Worm (Caenorhabditis elegans) whole organism, late embryonic: ENCODE data around the gene hda-5.
A peak's percentile ranks its signal among the peaks of the same experiment; 100 is the strongest.
"Not testable (repeated sequence)": the region's sequence is repeated elsewhere in the genome, so short reads cannot be mapped to it uniquely, and the experiment has no call there.

Experiments used
- C08G9.2 ChIP-seq: sonication (generic microtip); optimal IDR thresholded peaks from 2 replicates; lab custom pipeline; 2016; ENCODE audit warnings: mild to moderate bottlenecking, missing genetic modification characterization, moderate library complexity, missing compliant biosample characterization
- C38D4.7 ChIP-seq: fragments of 200-800 bp; sonication (Bioruptor generic); optimal IDR thresholded peaks from 2 replicates; lab custom pipeline; 2018; ENCODE audit warnings: mild to moderate bottlenecking, missing genetic modification characterization, moderate library complexity, missing compliant biosample characterization
- F13H6.1 ChIP-seq: sonication (generic microtip); optimal IDR thresholded peaks from 2 replicates; lab custom pipeline; 2016; ENCODE audit warnings: missing genetic modification characterization, missing compliant biosample characterization
- K02D7.2 ChIP-seq: sonication (generic microtip); optimal IDR thresholded peaks from 2 replicates; lab custom pipeline; 2017; ENCODE audit warnings: mild to moderate bottlenecking, missing genetic modification characterization, missing compliant biosample characterization
- T23F11.4 ChIP-seq: fragments of 200-800 bp; sonication (Bioruptor generic); optimal IDR thresholded peaks from 2 replicates; lab custom pipeline; 2018; ENCODE audit warnings: mild to moderate bottlenecking, missing genetic modification characterization, missing compliant biosample characterization
- Y22D7AL.16 ChIP-seq: sonication (generic microtip); optimal IDR thresholded peaks from 2 replicates; lab custom pipeline; 2016; ENCODE audit warnings: missing genetic modification characterization, missing compliant biosample characterization
- ceh-14 ChIP-seq: sonication (generic microtip); optimal IDR thresholded peaks from 2 replicates; lab custom pipeline; 2016; ENCODE audit warnings: missing genotype, missing genetic modification characterization, missing compliant biosample characterization
- ceh-18 ChIP-seq: sonication (generic microtip); optimal IDR thresholded peaks from 2 replicates; lab custom pipeline; 2016; ENCODE audit warnings: missing genetic modification characterization, missing compliant biosample characterization
- ceh-19 ChIP-seq: fragments of 200-800 bp; sonication (Bioruptor generic); optimal IDR thresholded peaks from 2 replicates; lab custom pipeline; 2018; ENCODE audit warnings: mild to moderate bottlenecking, missing genetic modification characterization, missing compliant biosample characterization
- ceh-2 ChIP-seq: sonication (generic microtip); optimal IDR thresholded peaks from 2 replicates; lab custom pipeline; 2016; ENCODE audit warnings: missing genotype, missing genetic modification characterization, missing compliant biosample characterization
- ceh-22 ChIP-seq: sonication (generic microtip); optimal IDR thresholded peaks from 2 replicates; lab custom pipeline; 2017; ENCODE audit warnings: missing biosample characterization, missing genetic modification characterization
- ceh-30 ChIP-seq: fragments of 150-350 bp; optimal IDR thresholded peaks from 2 replicates; lab custom pipeline; 2014; ENCODE audit warnings: missing biosample characterization, missing genetic modification characterization
- ceh-31 ChIP-seq: sonication (generic microtip); optimal IDR thresholded peaks from 2 replicates; lab custom pipeline; 2016; ENCODE audit warnings: missing genetic modification characterization, missing compliant biosample characterization
- ceh-34 ChIP-seq: sonication (generic microtip); optimal IDR thresholded peaks from 2 replicates; lab custom pipeline; 2016; ENCODE audit warnings: mild to moderate bottlenecking, missing genetic modification characterization, missing compliant biosample characterization
- ceh-45 ChIP-seq: fragments of 200-800 bp; sonication (Bioruptor generic); IDR thresholded peaks from 2 replicates; pipeline ENCODE4 v1.3.6; 2022; ENCODE audit warnings: missing genetic modification reagents, missing genetic modification characterization, missing compliant biosample characterization
- ceh-48 ChIP-seq: sonication (generic microtip); optimal IDR thresholded peaks from 2 replicates; lab custom pipeline; 2016; ENCODE audit warnings: missing genetic modification characterization, inconsistent platforms, missing compliant biosample characterization
- che-1 ChIP-seq: sonication (generic microtip); optimal IDR thresholded peaks from 2 replicates; lab custom pipeline; 2016; ENCODE audit warnings: mild to moderate bottlenecking, missing genetic modification characterization, missing compliant biosample characterization
- dve-1 ChIP-seq: sonication (generic microtip); optimal IDR thresholded peaks from 2 replicates; lab custom pipeline; 2017; ENCODE audit warnings: antibody characterized with exemption, mild to moderate bottlenecking, missing genetic modification characterization, missing compliant biosample characterization
- elt-2 ChIP-seq: sonication (generic microtip); optimal IDR thresholded peaks from 2 replicates; lab custom pipeline; 2016; ENCODE audit warnings: missing genetic modification reagents, missing genetic modification characterization, missing compliant biosample characterization
- ets-4 ChIP-seq: sonication (generic microtip); optimal IDR thresholded peaks from 2 replicates; lab custom pipeline; 2016; ENCODE audit warnings: missing genetic modification characterization, missing compliant biosample characterization
- fax-1 ChIP-seq: sonication (generic microtip); optimal IDR thresholded peaks from 2 replicates; lab custom pipeline; 2016; ENCODE audit warnings: missing genotype, missing genetic modification characterization, missing compliant biosample characterization
- fkh-10 ChIP-seq: fragments of 150-350 bp; optimal IDR thresholded peaks from 2 replicates; lab custom pipeline; 2014; ENCODE audit warnings: missing biosample characterization, missing genetic modification reagents, missing genetic modification characterization
- gmeb-2 ChIP-seq: sonication (generic microtip); optimal IDR thresholded peaks from 2 replicates; lab custom pipeline; 2016; ENCODE audit warnings: missing genetic modification characterization, inconsistent platforms, missing compliant biosample characterization
- hlh-30 ChIP-seq: sonication (generic microtip); optimal IDR thresholded peaks from 2 replicates; lab custom pipeline; 2017; ENCODE audit warnings: antibody characterized with exemption, missing genetic modification characterization, missing compliant biosample characterization; ENCODE audit not compliant: insufficient read depth
- hlh-8 ChIP-seq: sonication (generic microtip); optimal IDR thresholded peaks from 2 replicates; lab custom pipeline; 2016; ENCODE audit warnings: missing genotype, missing genetic modification characterization, missing compliant biosample characterization
- lin-11 ChIP-seq: fragments of 200-800 bp; sonication (Bioruptor generic); optimal IDR thresholded peaks from 2 replicates; lab custom pipeline; 2018; ENCODE audit warnings: mild to moderate bottlenecking, missing genetic modification characterization, missing compliant biosample characterization
- madf-2 ChIP-seq: sonication (generic microtip); optimal IDR thresholded peaks from 2 replicates; lab custom pipeline; 2017; ENCODE audit warnings: missing genetic modification characterization, missing compliant biosample characterization
- nfya-1 ChIP-seq: sonication (generic microtip); optimal IDR thresholded peaks from 2 replicates; lab custom pipeline; 2017; ENCODE audit warnings: missing genetic modification characterization, mild to moderate bottlenecking, missing compliant biosample characterization, antibody characterized with exemption, moderate library complexity
- nhr-11 ChIP-seq: fragments of 150-350 bp; optimal IDR thresholded peaks from 2 replicates; lab custom pipeline; 2014; ENCODE audit warnings: missing biosample characterization, missing genetic modification characterization
- pat-9 ChIP-seq: fragments of 200-800 bp; sonication (Bioruptor generic); optimal IDR thresholded peaks from 2 replicates; lab custom pipeline; 2018; ENCODE audit warnings: mild to moderate bottlenecking, missing genetic modification characterization, moderate library complexity, missing compliant biosample characterization
- pax-1 ChIP-seq: fragments of 150-350 bp; optimal IDR thresholded peaks from 2 replicates; lab custom pipeline; 2014; ENCODE audit warnings: missing biosample characterization, missing genetic modification characterization
- pha-2 ChIP-seq: sonication (generic microtip); optimal IDR thresholded peaks from 2 replicates; lab custom pipeline; 2017; ENCODE audit warnings: mild to moderate bottlenecking, missing genetic modification characterization, missing compliant biosample characterization
- pha-4 ChIP-seq: fragments of 150-350 bp; optimal IDR thresholded peaks from 2 replicates; lab custom pipeline; 2018; ENCODE audit warnings: missing biosample characterization, missing genetic modification reagents, missing genetic modification characterization
- pqm-1 ChIP-seq: sonication (generic microtip); optimal IDR thresholded peaks from 2 replicates; lab custom pipeline; 2016; ENCODE audit warnings: missing genetic modification characterization, missing compliant biosample characterization
- ref-2 ChIP-seq: sonication (generic microtip); optimal IDR thresholded peaks from 2 replicates; lab custom pipeline; 2016; ENCODE audit warnings: missing genetic modification characterization, missing compliant biosample characterization
- rnt-1 ChIP-seq: sonication (generic microtip); optimal IDR thresholded peaks from 2 replicates; lab custom pipeline; 2016; ENCODE audit warnings: missing genetic modification characterization, missing compliant biosample characterization
- sox-2 ChIP-seq: fragments of 200-800 bp; sonication (Bioruptor generic); IDR thresholded peaks from 2 replicates; pipeline ENCODE4 v1.3.6; 2022; ENCODE audit warnings: missing genetic modification reagents, missing genetic modification characterization, missing compliant biosample characterization
- sox-4 ChIP-seq: sonication (generic microtip); optimal IDR thresholded peaks from 2 replicates; lab custom pipeline; 2017; ENCODE audit warnings: mild to moderate bottlenecking, missing genetic modification characterization, inconsistent platforms, missing compliant biosample characterization
- tbx-2 ChIP-seq: sonication (generic microtip); optimal IDR thresholded peaks from 2 replicates; lab custom pipeline; 2016; ENCODE audit warnings: missing genetic modification characterization, missing compliant biosample characterization
- tbx-7 ChIP-seq: sonication (generic microtip); optimal IDR thresholded peaks from 2 replicates; lab custom pipeline; 2016; ENCODE audit warnings: missing genotype, missing genetic modification characterization, missing compliant biosample characterization
- unc-3 ChIP-seq, 2 experiments: fragments of 200-800 bp in 1 of 2; sonication (Bioruptor generic) in 1 of 2; sonication (generic microtip) in 1 of 2; conservative IDR thresholded peaks in 1 of 2; optimal IDR thresholded peaks in 1 of 2; 2 replicates each; pipeline versions ENCODE4 v1.3.6 to Lab custom; 2016 to 2022; ENCODE audit warnings: missing compliant biosample characterization in 2 of 2, missing genetic modification characterization in 2 of 2, missing genetic modification reagents in 1 of 2
- unc-42 ChIP-seq: sonication (generic microtip); optimal IDR thresholded peaks from 2 replicates; lab custom pipeline; 2016; ENCODE audit warnings: missing genotype, missing genetic modification characterization, missing compliant biosample characterization
- unc-55 ChIP-seq: sonication (generic microtip); optimal IDR thresholded peaks from 2 replicates; lab custom pipeline; 2017; ENCODE audit warnings: missing biosample characterization, missing genetic modification reagents, missing genetic modification characterization
- unc-86 ChIP-seq: sonication (generic microtip); optimal IDR thresholded peaks from 2 replicates; lab custom pipeline; 2016; ENCODE audit warnings: missing genetic modification characterization, missing compliant biosample characterization

hda-5 gene

ce11 chrII:11751615-11752174 lies 47.1 kb upstream of the hda-5 start (continued):
- TF ChIP-seq F13H6.1 (no peak), ceh-19 (GFP tag; lab: Kevin White, UChicago) (peak; percentile 60), pha-4 (no peak), ceh-48 (tag; lab: Kevin White, UChicago) (no peak), elt-2 (no peak), pqm-1 (tag; lab: Kevin White, UChicago) (no peak), ceh-45 (GFP tag; lab: Robert Waterston, UW) (no peak), fax-1 (no peak), ceh-2 (tag; lab: Kevin White, UChicago) (no peak)

- TF ChIP-seq ceh-22 (tag; lab: Kevin White, UChicago) (no peak), gmeb-2 (tag; lab: Kevin White, UChicago) (no peak), unc-42 (tag; lab: Kevin White, UChicago) (peak; percentile 28), fkh-10 (GFP tag; lab: Kevin White, UChicago) (no peak), sox-4 (tag; lab: Kevin White, UChicago) (no peak)
Observed at ce11 chrII:11753186-11753585, 45.7 kb upstream of the hda-5 start.

DNA sequence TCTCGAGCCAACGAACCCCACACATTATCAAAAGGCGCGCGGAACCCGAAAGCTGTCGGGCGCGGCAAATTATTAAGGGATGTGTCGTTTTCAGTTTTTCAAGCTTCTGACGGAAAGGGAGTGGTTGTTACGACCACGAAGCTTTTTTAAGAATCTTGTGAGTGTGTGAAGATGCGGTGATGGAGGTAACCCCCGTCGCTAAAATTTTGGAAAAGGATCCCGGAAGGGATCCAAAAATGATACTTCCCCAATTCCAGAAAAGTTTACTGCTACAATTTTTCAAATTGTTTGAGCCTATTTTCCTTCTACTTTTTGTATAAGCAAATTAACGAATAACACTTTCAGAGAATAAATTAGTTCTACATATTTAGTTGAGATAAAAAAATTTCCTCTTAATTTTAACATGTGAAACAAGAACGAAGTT lies 42.1 kb upstream of the hda-5 start:
- TF ChIP-seq Y22D7AL.16 (tag; lab: Kevin White, UChicago) (no peak), ceh-30 (tag; lab: Kevin White, UChicago) (peak; percentile 96), sox-4 (tag; lab: Kevin White, UChicago) (no peak)

DNA sequence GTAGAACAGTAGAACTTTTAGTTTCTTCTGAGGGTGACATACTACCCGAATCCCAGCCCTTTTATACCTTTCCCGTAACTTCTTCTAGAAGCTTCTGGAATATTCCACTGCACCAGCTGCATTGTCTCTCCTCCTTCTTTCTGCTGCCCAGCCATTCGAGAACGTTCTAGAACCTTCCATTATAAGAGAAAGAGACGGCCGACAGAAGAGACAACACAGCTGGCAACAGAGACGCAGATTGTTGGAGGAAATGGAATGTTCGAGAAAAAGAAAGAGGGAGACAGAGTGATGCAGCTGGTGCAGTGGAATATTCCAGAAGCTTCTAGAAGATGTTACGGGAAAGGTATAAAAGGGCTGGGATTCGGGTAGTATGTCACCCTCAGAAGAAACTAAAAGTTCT lies 39.6 kb upstream of the hda-5 start, which contains the start of the genes F44E5.4 and F44E5.5:
Gene F44E5.4, minus strand, starts transcription at position 35 of the 400 bp plus-strand sequence.
Gene F44E5.5, plus strand, starts transcription at position 386 of the 400 bp plus-strand sequence.
- TF ChIP-seq Y22D7AL.16 (tag; lab: Kevin White, UChicago) (peak; percentile 78), pha-2 (tag; lab: Kevin White, UChicago) (peak; percentile 76), pax-1 (peak; percentile 90), unc-42 (tag; lab: Kevin White, UChicago) (peak; percentile 9), unc-3 (GFP tag; conservative IDR thresholded peaks at IDR 0.05; lab: Robert Waterston, UW) (peak; percentile 79), ceh-18 (tag; lab: Kevin White, UChicago) (peak; percentile 68), nhr-11 (tag; lab: Kevin White, UChicago) (peak; percentile 80), ceh-14 (tag; lab: Kevin White, UChicago) (peak; percentile 5), ceh-19 (GFP tag; lab: Kevin White, UChicago) (peak; percentile 69), madf-2 (tag; lab: Kevin White, UChicago) (peak; percentile 82), tbx-2 (tag; lab: Kevin White, UChicago) (peak; percentile 46), gmeb-2 (tag; lab: Kevin White, UChicago) (peak; percentile 84), ets-4 (tag; lab: Kevin White, UChicago) (peak; percentile 75), ceh-31 (tag; lab: Kevin White, UChicago) (peak; percentile 76), hlh-30 (tag; lab: Kevin White, UChicago) (peak; percentile 56), unc-55 (peak; percentile 86), lin-11 (tag; lab: Kevin White, UChicago) (peak; percentile 17), dve-1 (peak; percentile 48), ref-2 (peak; percentile 85), unc-86 (tag; lab: Kevin White, UChicago) (peak; percentile 55), tbx-7 (tag; lab: Kevin White, UChicago) (peak; percentile 23), sox-4 (tag; lab: Kevin White, UChicago) (peak; percentile 64), elt-2 (peak; percentile 29), ceh-34 (peak; percentile 81), hlh-8 (tag; lab: Kevin White, UChicago) (peak; percentile 50), ceh-22 (tag; lab: Kevin White, UChicago) (peak; percentile 48), K02D7.2 (tag; lab: Kevin White, UChicago) (peak; percentile 55), rnt-1 (peak; percentile 59), ceh-45 (GFP tag; lab: Robert Waterston, UW) (peak; percentile 65; the same call in 1 of the 2 replicates), pat-9 (tag; lab: Kevin White, UChicago) (peak; percentile 46), ceh-48 (tag; lab: Kevin White, UChicago) (peak; percentile 10), C08G9.2 (tag; lab: Kevin White, UChicago) (peak; percentile 5), nfya-1 (tag; lab: Kevin White, UChicago) (peak; percentile 86), T23F11.4 (peak; percentile 67), che-1 (tag; lab: Kevin White, UChicago) (peak; percentile 16), C38D4.7 (GFP tag; lab: Kevin White, UChicago) (peak; percentile 26), sox-2 (GFP tag; lab: Robert Waterston, UW) (peak; percentile 95)
- TF ChIP-seq unc-3 (tag; optimal IDR thresholded peaks at IDR 0.05; lab: Kevin White, UChicago): not testable (repeated sequence)
